Fruit fly (Drosophila melanogaster) whole organism, embryonic: ENCODE measurements around the gene fzy.

Experiments used
- Abd-B ChIP-seq: fragments of 200-800 bp; sonication (Bioruptor generic); optimal IDR thresholded peaks from 2 replicates; lab custom pipeline; 2018; ENCODE audit warnings: missing biosample characterization, mild to moderate bottlenecking, missing genetic modification characterization, moderate library complexity
- Atf3 ChIP-seq: fragments of 200-800 bp; sonication (Bioruptor generic); optimal IDR thresholded peaks from 3 replicates; lab custom pipeline; 2016; ENCODE audit warnings: missing biosample characterization, missing genetic modification characterization
- CG10979 ChIP-seq: fragments of 200-800 bp; sonication (Bioruptor generic); optimal IDR thresholded peaks from 2 replicates; lab custom pipeline; 2018; ENCODE audit warnings: missing biosample characterization, mild to moderate bottlenecking, missing genetic modification characterization, moderate library complexity
- CG12659 ChIP-seq: fragments of 200-800 bp; sonication (Bioruptor generic); optimal IDR thresholded peaks from 3 replicates; lab custom pipeline; 2017; ENCODE audit warnings: mild to moderate bottlenecking, missing biosample characterization, missing genetic modification reagents, missing genetic modification characterization
- CG13424 ChIP-seq: fragments of 200-800 bp; sonication (Bioruptor generic); optimal IDR thresholded peaks from 2 replicates; lab custom pipeline; 2019; ENCODE audit warnings: missing biosample characterization, mild to moderate bottlenecking, missing genetic modification characterization, moderate library complexity
- CG14050 ChIP-seq: fragments of 200-800 bp; sonication (Bioruptor generic); IDR thresholded peaks from 3 replicates; pipeline ENCODE4 v1.3.6; 2022; ENCODE audit warnings: missing biosample characterization, missing genetic modification characterization
- CG16863 ChIP-seq: fragments of 200-800 bp; sonication (Bioruptor generic); optimal IDR thresholded peaks from 3 replicates; lab custom pipeline; 2016; ENCODE audit warnings: missing biosample characterization, missing genetic modification characterization
- CG17328 ChIP-seq: fragments of 200-800 bp; sonication (Bioruptor generic); IDR thresholded peaks from 2 replicates; pipeline ENCODE4 v1.3.6; 2022; ENCODE audit warnings: missing biosample characterization, missing genetic modification characterization
- CG17612 ChIP-seq: fragments of 200-800 bp; sonication (Bioruptor generic); IDR thresholded peaks from 2 replicates; pipeline ENCODE4 v1.3.6; 2022; ENCODE audit warnings: missing biosample characterization, missing genetic modification characterization
- CG18262 ChIP-seq: fragments of 200-800 bp; optimal IDR thresholded peaks from 3 replicates; lab custom pipeline; 2019; ENCODE audit warnings: missing biosample characterization, mild to moderate bottlenecking, missing genetic modification characterization, moderate library complexity
- CG1832 ChIP-seq: fragments of 200-800 bp; sonication (Bioruptor generic); optimal IDR thresholded peaks from 2 replicates; lab custom pipeline; 2017; ENCODE audit warnings: missing biosample characterization, mild to moderate bottlenecking, missing genetic modification characterization, inconsistent platforms
- CG34376 ChIP-seq: fragments of 200-800 bp; sonication (Bioruptor generic); optimal IDR thresholded peaks from 2 replicates; lab custom pipeline; 2018; ENCODE audit warnings: missing biosample characterization, mild to moderate bottlenecking, missing genetic modification characterization
- CG3726 ChIP-seq: fragments of 200-800 bp; sonication (Bioruptor generic); IDR thresholded peaks from 3 replicates; pipeline ENCODE4, ENCODE4 v1.3.6; 2022; ENCODE audit warnings: missing biosample characterization, missing genetic modification characterization
- CG3995 ChIP-seq: fragments of 200-800 bp; sonication (Bioruptor generic); optimal IDR thresholded peaks from 3 replicates; lab custom pipeline; 2016; ENCODE audit warnings: missing biosample characterization, missing genetic modification characterization
- CG4328 ChIP-seq: fragments of 200-800 bp; sonication (Bioruptor generic); optimal IDR thresholded peaks from 3 replicates; lab custom pipeline; 2017; ENCODE audit warnings: missing biosample characterization, missing genetic modification reagents, missing genetic modification characterization
- CG4424 ChIP-seq: fragments of 200-800 bp; sonication (Bioruptor generic); optimal IDR thresholded peaks from 3 replicates; lab custom pipeline; 2016; ENCODE audit warnings: missing biosample characterization, missing genetic modification characterization
- CG5953 ChIP-seq: fragments of 200-800 bp; sonication (Bioruptor generic); IDR thresholded peaks from 2 replicates; pipeline ENCODE4 v1.3.6; 2022; ENCODE audit warnings: missing biosample characterization, missing genetic modification characterization
- CG6254 ChIP-seq: fragments of 200-800 bp; sonication (Bioruptor generic); optimal IDR thresholded peaks from 3 replicates; lab custom pipeline; 2017; ENCODE audit warnings: mild to moderate bottlenecking, missing biosample characterization, missing genetic modification reagents, missing genetic modification characterization
- CG7271 ChIP-seq: fragments of 200-800 bp; sonication (Bioruptor generic); optimal IDR thresholded peaks from 2 replicates; lab custom pipeline; 2018; ENCODE audit warnings: missing biosample characterization, mild to moderate bottlenecking, missing genetic modification characterization, moderate library complexity
- CG7372 ChIP-seq: fragments of 200-800 bp; sonication (Bioruptor generic); IDR thresholded peaks from 2 replicates; pipeline ENCODE4 v1.3.6; 2022; ENCODE audit warnings: missing biosample characterization, missing genetic modification characterization
- CG7786 ChIP-seq: fragments of 200-800 bp; sonication (Bioruptor generic); optimal IDR thresholded peaks from 2 replicates; lab custom pipeline; 2016; ENCODE audit warnings: missing biosample characterization, missing genetic modification characterization
- CG7928 ChIP-seq: fragments of 200-800 bp; sonication (Bioruptor generic); optimal IDR thresholded peaks from 2 replicates; lab custom pipeline; 2017; ENCODE audit warnings: missing biosample characterization, mild to moderate bottlenecking, missing genetic modification characterization
- CG9437 ChIP-seq: fragments of 200-800 bp; sonication (Bioruptor generic); optimal IDR thresholded peaks from 2 replicates; lab custom pipeline; 2018; ENCODE audit warnings: missing biosample characterization, mild to moderate bottlenecking, missing genetic modification characterization
- CG9609 ChIP-seq: fragments of 200-800 bp; sonication (Bioruptor generic); optimal IDR thresholded peaks from 3 replicates; lab custom pipeline; 2016; ENCODE audit warnings: missing biosample characterization, missing genetic modification characterization
- CG9876 ChIP-seq: fragments of 200-800 bp; sonication (Bioruptor generic); optimal IDR thresholded peaks from 2 replicates; lab custom pipeline; 2016; ENCODE audit warnings: missing biosample characterization, missing genetic modification characterization
- Deaf1 ChIP-seq: fragments of 200-800 bp; optimal IDR thresholded peaks from 3 replicates; lab custom pipeline; 2019; ENCODE audit warnings: missing biosample characterization, mild to moderate bottlenecking, missing genetic modification characterization, moderate library complexity
- Dip2 ChIP-seq: fragments of 200-800 bp; sonication (Bioruptor generic); IDR thresholded peaks from 2 replicates; pipeline ENCODE4 v1.3.6; 2022; ENCODE audit warnings: missing biosample characterization, missing genetic modification characterization
- H15 ChIP-seq: fragments of 200-800 bp; sonication (Bioruptor generic); IDR thresholded peaks from 3 replicates; pipeline ENCODE4 v1.3.6; 2022; ENCODE audit warnings: missing biosample characterization, missing genetic modification characterization
- Hmx ChIP-seq: fragments of 200-800 bp; sonication (Bioruptor generic); optimal IDR thresholded peaks from 2 replicates; lab custom pipeline; 2016; ENCODE audit warnings: missing biosample characterization, missing genetic modification characterization
- Lpt ChIP-seq: fragments of >200 bp; optimal IDR thresholded peaks from 2 replicates; lab custom pipeline; 2018; ENCODE audit warnings: missing biosample characterization, missing genetic modification characterization
- MTF-1 ChIP-seq: fragments of 200-800 bp; sonication (Bioruptor generic); optimal IDR thresholded peaks from 2 replicates; lab custom pipeline; 2018; ENCODE audit warnings: missing biosample characterization, mild to moderate bottlenecking, missing genetic modification characterization, borderline replicate concordance
- Sox102F ChIP-seq: fragments of 200-800 bp; sonication (Bioruptor generic); optimal IDR thresholded peaks from 2 replicates; lab custom pipeline; 2018; ENCODE audit warnings: missing biosample characterization, mild to moderate bottlenecking, missing genetic modification characterization, moderate library complexity
- abd-A ChIP-seq: fragments of 200-800 bp; sonication (Bioruptor generic); optimal IDR thresholded peaks from 3 replicates; lab custom pipeline; 2019; ENCODE audit warnings: missing biosample characterization, mild to moderate bottlenecking, missing genetic modification characterization, moderate library complexity
- br ChIP-seq: fragments of >200 bp; optimal IDR thresholded peaks from 2 replicates; lab custom pipeline; 2017
- crp ChIP-seq, 2 experiments: fragments of 200-800 bp; sonication (Bioruptor generic); optimal IDR thresholded peaks; 2 replicates in 1 of 2; 3 replicates in 1 of 2; lab custom pipeline; 2017; ENCODE audit warnings: missing biosample characterization in 2 of 2, missing genetic modification characterization in 2 of 2, mild to moderate bottlenecking in 1 of 2, moderate library complexity in 1 of 2
- dm ChIP-seq: fragments of 200-800 bp; sonication (Bioruptor generic); optimal IDR thresholded peaks from 3 replicates; lab custom pipeline; 2016; ENCODE audit warnings: missing biosample characterization, missing genetic modification characterization
- fd96Cb ChIP-seq: fragments of 200-800 bp; sonication (Bioruptor generic); optimal IDR thresholded peaks from 2 replicates; lab custom pipeline; 2018; ENCODE audit warnings: missing biosample characterization, mild to moderate bottlenecking, missing genetic modification characterization, moderate library complexity
- fu2 ChIP-seq: fragments of 200-800 bp; sonication (Bioruptor generic); optimal IDR thresholded peaks from 2 replicates; lab custom pipeline; 2016; ENCODE audit warnings: missing biosample characterization, missing genetic modification characterization
- gce ChIP-seq: fragments of 200-800 bp; sonication (Bioruptor generic); IDR thresholded peaks from 3 replicates; pipeline ENCODE4 v1.3.6; 2022; ENCODE audit warnings: missing biosample characterization, missing genetic modification characterization
- her ChIP-seq: fragments of 200-800 bp; sonication (Bioruptor generic); optimal IDR thresholded peaks from 2 replicates; lab custom pipeline; 2016; ENCODE audit warnings: missing biosample characterization, missing genetic modification characterization
- hkb ChIP-seq, 2 experiments: fragments of 200-800 bp in 1 of 2; fragments of >200 bp in 1 of 2; sonication (Bioruptor generic) in 1 of 2; IDR thresholded peaks in 1 of 2; optimal IDR thresholded peaks in 1 of 2; 2 replicates each; pipeline versions ENCODE4 v1.3.6 to Lab custom; 2017 to 2022; ENCODE audit warnings: missing biosample characterization in 1 of 2, missing genetic modification characterization in 1 of 2
- jigr1 ChIP-seq: fragments of 200-800 bp; sonication (Bioruptor generic); IDR thresholded peaks from 3 replicates; pipeline ENCODE4 v1.3.6; 2022; ENCODE audit warnings: missing biosample characterization, missing genetic modification characterization
- luna ChIP-seq: fragments of 200-800 bp; sonication (Bioruptor generic); optimal IDR thresholded peaks from 2 replicates; lab custom pipeline; 2016; ENCODE audit warnings: missing biosample characterization, missing genetic modification characterization
- mld ChIP-seq: fragments of 200-800 bp; sonication (Bioruptor generic); IDR thresholded peaks from 3 replicates; pipeline ENCODE4 v1.3.6; 2022; ENCODE audit warnings: missing biosample characterization, missing genetic modification characterization; ENCODE audit not compliant: partially characterized antibody
- pum ChIP-seq: fragments of 200-800 bp; sonication (Bioruptor generic); optimal IDR thresholded peaks from 2 replicates; lab custom pipeline; 2016; ENCODE audit warnings: missing biosample characterization, missing genetic modification characterization
- ro ChIP-seq: fragments of 200-800 bp; sonication (Bioruptor generic); IDR thresholded peaks from 2 replicates; pipeline ENCODE4 v1.3.6; 2022; ENCODE audit warnings: missing biosample characterization, missing genetic modification characterization
- shn ChIP-seq: fragments of 200-800 bp; sonication (Bioruptor generic); optimal IDR thresholded peaks from 3 replicates; lab custom pipeline; 2016; ENCODE audit warnings: missing biosample characterization, missing genetic modification characterization
- sug ChIP-seq: fragments of 200-800 bp; optimal IDR thresholded peaks from 2 replicates; lab custom pipeline; 2019; ENCODE audit warnings: missing biosample characterization, mild to moderate bottlenecking, missing genetic modification characterization, moderate library complexity
- z ChIP-seq: fragments of 200-800 bp; sonication (Bioruptor generic); IDR thresholded peaks from 3 replicates; pipeline ENCODE4 v1.3.6; 2022; ENCODE audit warnings: missing biosample characterization, missing genetic modification characterization

The fzy gene

DNA sequence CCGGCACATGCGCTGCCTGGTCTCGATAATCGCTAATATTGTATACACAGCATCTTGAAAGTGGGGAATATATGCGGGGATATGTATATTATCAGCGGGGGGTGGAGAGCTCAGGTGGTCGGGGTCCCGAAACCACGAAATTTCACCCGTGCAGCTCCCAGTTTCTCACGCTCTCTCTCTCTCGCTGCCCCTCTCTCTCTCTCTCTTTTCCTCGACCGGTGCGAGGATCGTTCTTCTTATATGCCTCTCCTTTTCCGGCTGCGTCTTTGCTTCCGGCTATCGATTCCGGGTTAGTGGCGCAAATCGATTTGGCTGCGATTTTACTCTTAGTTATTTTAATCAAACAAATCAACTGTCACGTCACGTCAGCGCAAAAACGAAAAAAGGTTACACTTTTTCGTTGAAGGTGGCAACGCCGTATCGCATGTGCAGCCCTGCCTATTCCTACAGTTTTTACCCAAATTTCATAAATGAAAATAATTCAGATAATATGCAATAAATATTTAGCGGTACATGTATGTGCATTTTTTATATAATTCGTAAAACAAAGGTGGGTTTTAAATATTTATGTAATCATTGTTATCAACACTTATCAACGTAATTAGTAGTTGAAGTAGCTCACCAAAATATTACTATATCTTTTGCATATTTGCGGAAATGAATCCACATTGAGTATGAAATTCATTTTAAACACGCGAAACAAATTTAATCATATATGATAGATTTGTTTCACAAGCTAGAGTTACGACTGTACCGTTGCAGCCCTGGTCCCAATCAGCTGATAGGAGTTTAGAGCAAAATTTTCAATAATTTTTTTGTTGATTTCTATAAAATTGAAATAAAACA lies 11.1 kb upstream of the fzy start, which contains the start of the genes heix and CG17328 (continued):
- TF ChIP-seq CG34376 (GFP tag; lab: Kevin White, UChicago) (peak; percentile 61), Deaf1 (no peak), CG3726 (GFP tag; lab: Robert Waterston, UW) (no peak), CG18262 (tag; lab: Kevin White, UChicago) (peak; percentile 70), CG10979 (tag; lab: Kevin White, UChicago) (peak; percentile 45), Lpt (GFP tag; lab: Kevin White, UChicago) (no peak), CG13424 (tag; lab: Kevin White, UChicago) (peak; percentile 81), dm (GFP tag; lab: Kevin White, UChicago) (peak; percentile 26), MTF-1 (GFP tag; lab: Kevin White, UChicago) (no peak), sug (tag; lab: Kevin White, UChicago) (peak; percentile 66), hkb (optimal IDR thresholded peaks at IDR 0.05; lab: Kevin White, UChicago) (peak; percentile 4), hkb (GFP tag; IDR thresholded peaks at IDR 0.05; lab: Robert Waterston, UW) (peak; percentile 37; the same call in 1 of the 2 replicates), CG3995 (GFP tag; lab: Kevin White, UChicago) (peak; percentile 61), CG16863 (peak; percentile 49), CG4328 (GFP tag; lab: Kevin White, UChicago) (peak; percentile 60), CG4424 (GFP tag; lab: Kevin White, UChicago) (peak; percentile 77), CG12659 (GFP tag; lab: Kevin White, UChicago) (peak; percentile 80), Hmx (GFP tag; lab: Kevin White, UChicago) (peak; percentile 62), CG17612 (0 out of 2 replicates have a peak, but pooled peaks have one; percentile 11), ro (GFP tag; lab: Robert Waterston, UW) (no peak), Sox102F (no peak), CG7271 (tag; lab: Kevin White, UChicago) (peak; percentile 6), pum (GFP tag; lab: Kevin White, UChicago) (peak; percentile 70), crp (GFP tag; optimal IDR thresholded peaks at IDR 0.05; lab: Kevin White, UChicago) (peak; percentile 37 to 94), fu2 (GFP tag; lab: Kevin White, UChicago) (peak; percentile 45), jigr1 (GFP tag; lab: Robert Waterston, UW) (0 out of 3 replicates have a peak, but pooled peaks have one; percentile 38), CG5953 (peak; percentile 43; the same call in 1 of the 2 replicates), CG17328 (GFP tag; lab: Robert Waterston, UW) (peak; percentile 85), H15 (peak; percentile 70; the same call in 2 of the 3 replicates), CG7928 (peak; percentile 96), CG14050 (GFP tag; lab: Robert Waterston, UW) (peak; percentile 54), z (GFP tag; lab: Robert Waterston, UW) (no peak), CG7786 (peak; percentile 56), CG7372 (GFP tag; lab: Robert Waterston, UW) (no peak), abd-A (tag; lab: Kevin White, UChicago) (no peak), CG6254 (GFP tag; lab: Kevin White, UChicago) (no peak), luna (peak; percentile 70), fd96Cb (tag; lab: Kevin White, UChicago) (peak; percentile 58), Dip2 (GFP tag; lab: Robert Waterston, UW) (no peak), Abd-B (no peak), CG9437 (GFP tag; lab: Kevin White, UChicago) (peak; percentile 92), br (lab: Kevin White, UChicago) (no peak), gce (GFP tag; lab: Robert Waterston, UW) (no peak), shn (GFP tag; lab: Kevin White, UChicago) (peak; percentile 58), CG9876 (GFP tag; lab: Kevin White, UChicago) (peak; percentile 6), her (GFP tag; lab: Kevin White, UChicago) (no peak), CG9609 (peak; percentile 53), Atf3 (GFP tag; lab: Kevin White, UChicago) (peak; percentile 46), CG1832 (GFP tag; lab: Kevin White, UChicago) (peak; percentile 57), mld (GFP tag; lab: Robert Waterston, UW) (no peak)
